Fruit fly (Drosophila melanogaster) whole organism, embryonic: ENCODE results near the gene TBC1D16.

ENCODE experiments used
- B-H2 ChIP-seq: fragments of 200-800 bp; sonication (Bioruptor generic); optimal IDR thresholded peaks from 2 replicates; lab custom pipeline; 2018; ENCODE audit warnings: missing biosample characterization, mild to moderate bottlenecking, missing genetic modification characterization
- CG10462 ChIP-seq: fragments of 200-800 bp; sonication (Bioruptor generic); optimal IDR thresholded peaks from 2 replicates; lab custom pipeline; 2016; ENCODE audit warnings: missing biosample characterization, missing genetic modification characterization
- CG11696 ChIP-seq: fragments of 200-800 bp; sonication (Bioruptor generic); IDR thresholded peaks from 2 replicates; pipeline ENCODE4 v1.3.6; 2022; ENCODE audit warnings: missing biosample characterization, missing genetic modification characterization
- CG12155 ChIP-seq: fragments of 200-800 bp; sonication (Bioruptor generic); optimal IDR thresholded peaks from 3 replicates; lab custom pipeline; 2016; ENCODE audit warnings: missing biosample characterization, missing genetic modification characterization
- CG13624 ChIP-seq: fragments of 200-800 bp; sonication (Bioruptor generic); optimal IDR thresholded peaks from 2 replicates; lab custom pipeline; 2016; ENCODE audit warnings: missing biosample characterization, missing genetic modification characterization
- CG14050 ChIP-seq: fragments of 200-800 bp; sonication (Bioruptor generic); IDR thresholded peaks from 3 replicates; pipeline ENCODE4 v1.3.6; 2022; ENCODE audit warnings: missing biosample characterization, missing genetic modification characterization
- CG14710 ChIP-seq: fragments of 200-800 bp; sonication (Bioruptor generic); optimal IDR thresholded peaks from 3 replicates; lab custom pipeline; 2019; ENCODE audit warnings: missing biosample characterization, mild to moderate bottlenecking, missing genetic modification characterization, moderate library complexity
- CG15269 ChIP-seq: fragments of 200-800 bp; sonication (Bioruptor generic); optimal IDR thresholded peaks from 2 replicates; lab custom pipeline; 2018; ENCODE audit warnings: missing biosample characterization, mild to moderate bottlenecking, missing genetic modification characterization, moderate library complexity
- CG16813 ChIP-seq: fragments of 200-800 bp; sonication (Bioruptor generic); IDR thresholded peaks from 3 replicates; pipeline ENCODE4 v1.3.6; 2022; ENCODE audit warnings: missing biosample characterization, missing genetic modification characterization; ENCODE audit not compliant: partially characterized antibody
- CG17359 ChIP-seq: fragments of 200-800 bp; sonication (Bioruptor generic); optimal IDR thresholded peaks from 3 replicates; lab custom pipeline; 2018; ENCODE audit warnings: missing biosample characterization, mild to moderate bottlenecking, missing genetic modification characterization, moderate library complexity
- CG17385 ChIP-seq: fragments of 200-800 bp; sonication (Bioruptor generic); optimal IDR thresholded peaks from 3 replicates; lab custom pipeline; 2018; ENCODE audit warnings: missing biosample characterization, mild to moderate bottlenecking, missing genetic modification characterization
- CG17612 ChIP-seq: fragments of 200-800 bp; sonication (Bioruptor generic); IDR thresholded peaks from 2 replicates; pipeline ENCODE4 v1.3.6; 2022; ENCODE audit warnings: missing biosample characterization, missing genetic modification characterization
- CG2116 ChIP-seq: fragments of 200-800 bp; sonication (Bioruptor generic); optimal IDR thresholded peaks from 3 replicates; lab custom pipeline; 2018; ENCODE audit warnings: missing biosample characterization, mild to moderate bottlenecking, missing genetic modification characterization
- CG2875 ChIP-seq: fragments of 200-800 bp; sonication (Bioruptor generic); optimal IDR thresholded peaks from 2 replicates; lab custom pipeline; 2017; ENCODE audit warnings: missing biosample characterization, mild to moderate bottlenecking, missing genetic modification characterization, missing genetic modification reagents
- CG3065 ChIP-seq: fragments of 200-800 bp; sonication (Bioruptor generic); optimal IDR thresholded peaks from 2 replicates; lab custom pipeline; 2016; ENCODE audit warnings: missing biosample characterization, missing genetic modification characterization
- CG31224 ChIP-seq: fragments of 200-800 bp; sonication (Bioruptor generic); IDR thresholded peaks from 2 replicates; pipeline ENCODE4 v1.3.6; 2022; ENCODE audit warnings: missing biosample characterization, missing genetic modification characterization
- CG6683 ChIP-seq: fragments of 200-800 bp; sonication (Bioruptor generic); optimal IDR thresholded peaks from 2 replicates; lab custom pipeline; 2017; ENCODE audit warnings: missing biosample characterization, mild to moderate bottlenecking, missing genetic modification characterization, missing genetic modification reagents
- CG6791 ChIP-seq: fragments of 200-800 bp; sonication (Bioruptor generic); IDR thresholded peaks from 3 replicates; pipeline ENCODE4 v1.3.6; 2022; ENCODE audit warnings: missing biosample characterization, missing genetic modification characterization; ENCODE audit not compliant: partially characterized antibody
- CG7357 ChIP-seq: fragments of 200-800 bp; sonication (Bioruptor generic); IDR thresholded peaks from 3 replicates; pipeline ENCODE4 v1.3.6; 2022; ENCODE audit warnings: missing biosample characterization, missing genetic modification characterization
- CG7556 ChIP-seq: fragments of 200-800 bp; sonication (Bioruptor generic); optimal IDR thresholded peaks from 2 replicates; lab custom pipeline; 2017; ENCODE audit warnings: missing biosample characterization, mild to moderate bottlenecking, missing genetic modification characterization
- CG7786 ChIP-seq: fragments of 200-800 bp; sonication (Bioruptor generic); optimal IDR thresholded peaks from 2 replicates; lab custom pipeline; 2016; ENCODE audit warnings: missing biosample characterization, missing genetic modification characterization
- CG8478 ChIP-seq: fragments of >200 bp; optimal IDR thresholded peaks from 2 replicates; lab custom pipeline; 2018
- CG8924 ChIP-seq: fragments of 200-800 bp; optimal IDR thresholded peaks from 3 replicates; lab custom pipeline; 2019; ENCODE audit warnings: missing biosample characterization, mild to moderate bottlenecking, missing genetic modification characterization, moderate library complexity
- CG9727 ChIP-seq: fragments of 200-800 bp; sonication (Bioruptor generic); optimal IDR thresholded peaks from 3 replicates; lab custom pipeline; 2017; ENCODE audit warnings: missing biosample characterization, mild to moderate bottlenecking, missing genetic modification characterization
- D19A ChIP-seq: fragments of 200-800 bp; optimal IDR thresholded peaks from 3 replicates; lab custom pipeline; 2019; ENCODE audit warnings: missing biosample characterization, mild to moderate bottlenecking, missing genetic modification characterization, moderate library complexity
- Dek ChIP-seq: fragments of 200-800 bp; sonication (Bioruptor generic); optimal IDR thresholded peaks from 3 replicates; lab custom pipeline; 2019; ENCODE audit warnings: missing biosample characterization, mild to moderate bottlenecking, missing genetic modification characterization, moderate library complexity
- Doc3 ChIP-seq: fragments of 200-800 bp; sonication (Bioruptor generic); IDR thresholded peaks from 3 replicates; pipeline ENCODE4 v1.3.6; 2022; ENCODE audit warnings: missing biosample characterization, missing genetic modification characterization; ENCODE audit not compliant: partially characterized antibody
- E2f1 ChIP-seq: fragments of 200-800 bp; sonication (Bioruptor generic); IDR thresholded peaks from 2 replicates; pipeline ENCODE4 v1.3.6; 2022; ENCODE audit warnings: missing biosample characterization, missing genetic modification characterization
- Fer1 ChIP-seq: fragments of 200-800 bp; sonication (Bioruptor generic); optimal IDR thresholded peaks from 2 replicates; lab custom pipeline; 2017; ENCODE audit warnings: missing biosample characterization, mild to moderate bottlenecking, missing genetic modification characterization
- HLHmδ ChIP-seq: fragments of 200-800 bp; sonication (Bioruptor generic); optimal IDR thresholded peaks from 2 replicates; lab custom pipeline; 2018; ENCODE audit warnings: missing biosample characterization, mild to moderate bottlenecking, missing genetic modification characterization, moderate library complexity
- Six4 ChIP-seq: fragments of 200-800 bp; sonication (Bioruptor generic); optimal IDR thresholded peaks from 2 replicates; lab custom pipeline; 2016; ENCODE audit warnings: missing biosample characterization, missing genetic modification characterization
- Sry-β ChIP-seq: fragments of 200-800 bp; sonication (Bioruptor generic); optimal IDR thresholded peaks from 2 replicates; lab custom pipeline; 2018; ENCODE audit warnings: missing biosample characterization, mild to moderate bottlenecking, missing genetic modification characterization, moderate library complexity
- YL-1 ChIP-seq: fragments of 200-800 bp; sonication (Bioruptor generic); optimal IDR thresholded peaks from 3 replicates; lab custom pipeline; 2017; ENCODE audit warnings: missing biosample characterization, mild to moderate bottlenecking, missing genetic modification characterization
- amos ChIP-seq: fragments of 200-800 bp; sonication (Bioruptor generic); IDR thresholded peaks from 2 replicates; pipeline ENCODE4 v1.3.6; 2022; ENCODE audit warnings: missing biosample characterization, missing genetic modification characterization; ENCODE audit not compliant: partially characterized antibody
- az2 ChIP-seq: fragments of 200-800 bp; sonication (Bioruptor generic); optimal IDR thresholded peaks from 3 replicates; lab custom pipeline; 2016; ENCODE audit warnings: missing biosample characterization, missing genetic modification characterization
- btn ChIP-seq: fragments of 200-800 bp; sonication (Bioruptor generic); optimal IDR thresholded peaks from 2 replicates; lab custom pipeline; 2016; ENCODE audit warnings: missing biosample characterization, missing genetic modification characterization
- corto ChIP-seq: fragments of 200-800 bp; sonication (Bioruptor generic); optimal IDR thresholded peaks from 2 replicates; lab custom pipeline; 2016; ENCODE audit warnings: missing biosample characterization, mild to moderate bottlenecking, missing genetic modification characterization, moderate library complexity
- her ChIP-seq: fragments of 200-800 bp; sonication (Bioruptor generic); optimal IDR thresholded peaks from 2 replicates; lab custom pipeline; 2016; ENCODE audit warnings: missing biosample characterization, missing genetic modification characterization
- insv ChIP-seq, 2 experiments: fragments of 200-800 bp; sonication (Bioruptor generic); optimal IDR thresholded peaks; 3 replicates each; lab custom pipeline; 2016 to 2018; ENCODE audit warnings: missing biosample characterization in 2 of 2, missing genetic modification characterization in 2 of 2
- jigr1 ChIP-seq: fragments of 200-800 bp; sonication (Bioruptor generic); IDR thresholded peaks from 3 replicates; pipeline ENCODE4 v1.3.6; 2022; ENCODE audit warnings: missing biosample characterization, missing genetic modification characterization
- kni ChIP-seq: fragments of 200-800 bp; sonication (Bioruptor generic); optimal IDR thresholded peaks from 3 replicates; lab custom pipeline; 2017; ENCODE audit warnings: mild to moderate bottlenecking, missing biosample characterization, missing genetic modification reagents, missing genetic modification characterization
- lab ChIP-seq: fragments of 200-800 bp; sonication (Bioruptor generic); optimal IDR thresholded peaks from 3 replicates; lab custom pipeline; 2017; ENCODE audit warnings: missing biosample characterization, missing genetic modification characterization, mild to moderate bottlenecking, moderate library complexity, missing genetic modification reagents
- lbe ChIP-seq: fragments of 200-800 bp; sonication (Bioruptor generic); optimal IDR thresholded peaks from 2 replicates; lab custom pipeline; 2016; ENCODE audit warnings: missing biosample characterization, mild to moderate bottlenecking, missing genetic modification characterization
- maf-S ChIP-seq: fragments of 200-800 bp; sonication (Bioruptor generic); optimal IDR thresholded peaks from 2 replicates; lab custom pipeline; 2016; ENCODE audit warnings: missing biosample characterization, missing genetic modification characterization
- nerfin-1 ChIP-seq: fragments of 200-800 bp; sonication (Bioruptor generic); optimal IDR thresholded peaks from 3 replicates; lab custom pipeline; 2019; ENCODE audit warnings: missing biosample characterization, mild to moderate bottlenecking, missing genetic modification characterization, moderate library complexity
- org-1 ChIP-seq: fragments of 200-800 bp; sonication (Bioruptor generic); optimal IDR thresholded peaks from 2 replicates; lab custom pipeline; 2017; ENCODE audit warnings: missing biosample characterization, missing genetic modification characterization
- sc ChIP-seq, 3 experiments: fragments of >200 bp in 2 of 3; fragments of 200-800 bp in 1 of 3; sonication (Bioruptor generic) in 1 of 3; optimal IDR thresholded peaks; 2 replicates in 2 of 3; 3 replicates in 1 of 3; lab custom pipeline; 2017; ENCODE audit warnings: mild to moderate bottlenecking in 1 of 3, missing biosample characterization in 1 of 3, missing genetic modification characterization in 1 of 3, missing genetic modification reagents in 1 of 3
- tll ChIP-seq, 2 experiments: fragments of 200-800 bp in 1 of 2; fragments of >200 bp in 1 of 2; sonication (Bioruptor generic) in 1 of 2; optimal IDR thresholded peaks; 2 replicates each; lab custom pipeline; 2017 to 2019; ENCODE audit warnings: missing biosample characterization in 2 of 2, missing genetic modification characterization in 2 of 2, mild to moderate bottlenecking in 1 of 2, moderate library complexity in 1 of 2
- yki ChIP-seq: fragments of >200 bp; optimal IDR thresholded peaks from 3 replicates; lab custom pipeline; 2018
- zfh1 ChIP-seq: fragments of 200-800 bp; sonication (Bioruptor generic); IDR thresholded peaks from 3 replicates; pipeline ENCODE4 v1.3.6; 2022; ENCODE audit warnings: missing biosample characterization, missing genetic modification characterization

The TBC1D16 gene

dm6 chr2L:10428528-10428927, 6.9 kb downstream of the TBC1D16 start, which contains the start of gene CG5188 (continued):
- TF ChIP-seq CG6683 (GFP tag; lab: Kevin White, UChicago) (no peak), tll (GFP tag; optimal IDR thresholded peaks at IDR 0.05; lab: Kevin White, UChicago) (no peak), az2 (GFP tag; lab: Kevin White, UChicago) (peak; percentile 68), Doc3 (GFP tag; lab: Robert Waterston, UW) (no peak), CG17359 (tag; lab: Kevin White, UChicago) (peak; percentile 60), CG7786 (GFP tag; lab: Kevin White, UChicago) (no peak), HLHmδ (GFP tag; lab: Kevin White, UChicago) (no peak), zfh1 (GFP tag; lab: Robert Waterston, UW) (peak; percentile 37; the same call in 1 of the 3 replicates), maf-S (GFP tag; lab: Kevin White, UChicago) (no peak), CG9727 (peak; percentile 16), kni (no peak), B-H2 (GFP tag; lab: Kevin White, UChicago) (peak; percentile 1), CG3065 (GFP tag; lab: Kevin White, UChicago) (no peak), E2f1 (no peak), org-1 (GFP tag; lab: Kevin White, UChicago) (no peak), CG15269 (peak; percentile 69), yki (lab: Kevin White, UChicago) (no peak), Sry-β (GFP tag; lab: Kevin White, UChicago) (no peak), lbe (GFP tag; lab: Kevin White, UChicago) (peak; percentile 14), her (GFP tag; lab: Kevin White, UChicago) (no peak), Fer1 (GFP tag; lab: Kevin White, UChicago) (peak; percentile 48), CG8478 (lab: Kevin White, UChicago) (no peak), CG2875 (GFP tag; lab: Kevin White, UChicago) (no peak), CG14710 (peak; percentile 42), CG13624 (GFP tag; lab: Kevin White, UChicago) (no peak), amos (no peak; the same call in 1 of the 2 replicates), CG2116 (peak; percentile 23), CG17385 (GFP tag; lab: Kevin White, UChicago) (peak; percentile 48), D19A (tag; lab: Kevin White, UChicago) (no peak), Dek (tag; lab: Kevin White, UChicago) (peak; percentile 54), corto (GFP tag; lab: Kevin White, UChicago) (no peak), btn (no peak), CG16813 (0 out of 3 replicates have a peak, but pooled peaks have one; percentile 34), CG11696 (GFP tag; lab: Robert Waterston, UW) (peak; percentile 64; the same call in 1 of the 2 replicates), CG17612 (GFP tag; lab: Robert Waterston, UW) (no peak), YL-1 (GFP tag; lab: Kevin White, UChicago) (peak; percentile 82), Six4 (GFP tag; lab: Kevin White, UChicago) (peak; percentile 10), CG7357 (GFP tag; lab: Robert Waterston, UW) (no peak), CG10462 (GFP tag; lab: Kevin White, UChicago) (no peak), CG31224 (0 out of 2 replicates have a peak, but pooled peaks have one; percentile 27), lab (GFP tag; lab: Kevin White, UChicago) (no peak), CG8924 (tag; lab: Kevin White, UChicago) (peak; percentile 53), nerfin-1 (peak; percentile 48), insv (GFP tag; optimal IDR thresholded peaks at IDR 0.05; lab: Kevin White, UChicago) (no peak), jigr1 (GFP tag; lab: Robert Waterston, UW) (no peak), CG14050 (GFP tag; lab: Robert Waterston, UW) (no peak), CG12155 (GFP tag; lab: Kevin White, UChicago) (peak; percentile 37), CG6791 (GFP tag; lab: Robert Waterston, UW) (0 out of 3 replicates have a peak, but pooled peaks have one; percentile 45), CG7556 (peak; percentile 60), sc (optimal IDR thresholded peaks at IDR 0.05; lab: Kevin White, UChicago) (no peak), sc (GFP tag; optimal IDR thresholded peaks at IDR 0.05; lab: Kevin White, UChicago) (no peak)
